Worm (Caenorhabditis elegans): Measurements from ENCODE around the gene smi-1.

Gene smi-1

DNA sequence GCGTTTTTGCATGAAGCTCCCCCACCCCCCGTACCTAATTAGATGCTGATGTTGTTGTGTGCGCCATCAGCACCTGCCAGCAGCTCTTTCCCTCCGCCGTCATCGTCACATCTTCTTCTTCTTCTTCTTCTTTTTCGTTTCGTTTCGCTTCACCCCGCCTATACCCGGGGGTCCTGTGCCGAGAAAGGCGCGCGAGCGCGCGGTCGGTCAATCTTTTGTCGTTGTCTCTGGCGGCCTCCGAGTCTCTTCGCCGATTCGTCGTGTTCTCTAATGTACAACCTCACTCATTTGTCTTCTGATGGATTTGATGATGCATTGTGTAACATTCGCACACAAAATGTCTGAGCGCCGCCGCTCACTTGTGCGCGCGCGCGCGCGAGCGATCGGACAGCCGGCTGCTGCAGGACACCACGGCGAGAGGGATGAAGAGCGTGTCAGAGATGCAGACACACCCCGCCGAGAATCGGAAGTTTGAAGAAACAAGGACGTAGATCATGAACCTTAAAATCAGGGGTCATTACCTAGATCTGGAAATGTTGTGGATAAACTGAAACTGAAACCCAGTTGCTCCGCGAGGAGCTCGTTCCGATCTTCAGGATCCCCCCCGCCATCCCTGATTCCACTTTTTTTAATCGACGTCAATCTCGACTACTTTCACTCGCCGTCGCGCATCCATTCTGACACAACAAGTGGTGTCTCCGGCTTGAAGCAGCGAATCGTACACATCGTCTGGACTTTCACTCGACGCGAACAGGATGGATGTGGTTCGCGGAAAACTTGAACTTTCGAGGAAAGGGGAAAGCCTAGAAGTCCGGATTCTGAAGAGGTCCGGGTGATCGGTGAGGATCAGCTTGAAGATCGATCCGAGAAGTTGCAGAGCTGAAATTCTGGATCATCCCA is 45.5 kb downstream of the smi-1 start (continued):
- peak; percentile 36 for TF ChIP-seq lin-54 (GFP tag; optimal IDR thresholded peaks at IDR 0.05)
- no peak for TF ChIP-seq cebp-2 (GFP tag; IDR thresholded peaks at IDR 0.05)
- TF ChIP-seq lin-35 (GFP tag; optimal IDR thresholded peaks at IDR 0.05): peak in 1 of 3 experiments; percentile 52
- no peak for TF ChIP-seq attf-6 (GFP tag; IDR thresholded peaks at IDR 0.05)
- TF ChIP-seq ztf-3 (GFP tag; optimal IDR thresholded peaks at IDR 0.05): peak; percentile 76
- TF ChIP-seq F52B5.7 (tag; optimal IDR thresholded peaks at IDR 0.05): peak; percentile 27
- no peak for TF ChIP-seq unc-62 (GFP tag; optimal IDR thresholded peaks at IDR 0.05)
- peak; percentile 47; the same call in 1 of the 2 replicates for TF ChIP-seq madf-6 (GFP tag; IDR thresholded peaks at IDR 0.05)
- TF ChIP-seq mcd-1 (GFP tag; IDR thresholded peaks at IDR 0.05): peak; percentile 75
- no peak for TF ChIP-seq madf-8 (GFP tag; conservative IDR thresholded peaks at IDR 0.05)
- TF ChIP-seq nhr-27 (tag; optimal IDR thresholded peaks at IDR 0.05): peak; percentile 7
- TF ChIP-seq T07F8.4 (tag; optimal IDR thresholded peaks at IDR 0.05): no peak
- no peak for TF ChIP-seq hrde-1 (tag; optimal IDR thresholded peaks at IDR 0.05; ENCODE audit: borderline replicate concordance)
- 0 out of 2 replicates have a peak, but pooled peaks have one; percentile 41 for TF ChIP-seq Y95B8A.8 (GFP tag; IDR thresholded peaks at IDR 0.05)
- TF ChIP-seq let-526 (GFP tag; IDR thresholded peaks at IDR 0.05): no peak
- TF ChIP-seq snpc-3.4 (tag; optimal IDR thresholded peaks at IDR 0.05): no peak
- TF ChIP-seq tbp1 (GFP tag; optimal IDR thresholded peaks at IDR 0.05): peak; percentile 52
- TF ChIP-seq aptf-2 (GFP tag; conservative IDR thresholded peaks at IDR 0.05): no peak
- TF ChIP-seq nhr-120 (GFP tag; IDR thresholded peaks at IDR 0.05): no peak
- no peak for TF ChIP-seq ztf-28 (GFP tag; IDR thresholded peaks at IDR 0.05)
- peak; percentile 93 for TF ChIP-seq lin-40 (tag; optimal IDR thresholded peaks at IDR 0.05)
- peak; percentile 93 for TF ChIP-seq chd-7 (tag; optimal IDR thresholded peaks at IDR 0.05)
- no peak for TF ChIP-seq F10E7.11 (tag; optimal IDR thresholded peaks at IDR 0.05)
- peak; percentile 56 for TF ChIP-seq gei-17 (GFP tag; optimal IDR thresholded peaks at IDR 0.05)
- peak; percentile 47 for TF ChIP-seq F22D6.2 (tag; optimal IDR thresholded peaks at IDR 0.05)
- no peak for TF ChIP-seq hmg-20 (GFP tag; IDR thresholded peaks at IDR 0.05)
- peak; percentile 49 for TF ChIP-seq die-1 (tag; optimal IDR thresholded peaks at IDR 0.05)
- peak; percentile 99 for TF ChIP-seq egrh-3 (GFP tag; IDR thresholded peaks at IDR 0.05)
- TF ChIP-seq snpc-1.1 (tag; optimal IDR thresholded peaks at IDR 0.05; ENCODE audit: insufficient read depth): no peak
- TF ChIP-seq ccch-3 (GFP tag; optimal IDR thresholded peaks at IDR 0.05): no peak
- TF ChIP-seq mxl-1 (tag; optimal IDR thresholded peaks at IDR 0.05): no peak
- TF ChIP-seq ekl-4 (GFP tag; IDR thresholded peaks at IDR 0.05): 0 out of 2 replicates have a peak, but pooled peaks have one; percentile 35
- no peak for TF ChIP-seq rec-8 (tag; optimal IDR thresholded peaks at IDR 0.05)
- TF ChIP-seq zfh-2 (GFP tag; conservative IDR thresholded peaks at IDR 0.05): peak; percentile 99
- no peak for TF ChIP-seq lsl-1 (GFP tag; optimal IDR thresholded peaks at IDR 0.05)
- 0 out of 2 replicates have a peak, but pooled peaks have one; percentile 16 for TF ChIP-seq Y67H2A.10 (GFP tag; conservative IDR thresholded peaks at IDR 0.05)
- no peak for TF ChIP-seq madf-3 (GFP tag; IDR thresholded peaks at IDR 0.05)
- no peak for TF ChIP-seq zim-3 (tag; optimal IDR thresholded peaks at IDR 0.05)
- TF ChIP-seq F37B4.10 (GFP tag; IDR thresholded peaks at IDR 0.05): no peak
- no peak for TF ChIP-seq repo-1 (tag; optimal IDR thresholded peaks at IDR 0.05)
- no peak for TF ChIP-seq ceh-91 (GFP tag; IDR thresholded peaks at IDR 0.05)
- TF ChIP-seq rcor-1 (GFP tag; IDR thresholded peaks at IDR 0.05): peak; percentile 15; the same call in 1 of the 2 replicates
- no peak for TF ChIP-seq xnd-1 (tag; optimal IDR thresholded peaks at IDR 0.05)
- no peak for TF ChIP-seq nhr-90 (tag; optimal IDR thresholded peaks at IDR 0.05)
- TF ChIP-seq egl-44 (GFP tag; IDR thresholded peaks at IDR 0.05): 0 out of 2 replicates have a peak, but pooled peaks have one; percentile 8
- TF ChIP-seq rpc-1 (optimal IDR thresholded peaks at IDR 0.05): no peak
- TF ChIP-seq rpc-1 (tag; optimal IDR thresholded peaks at IDR 0.05): no peak
